Worm (Caenorhabditis elegans) whole organism, young adult: ENCODE measurements around the gene W09C2.9.

Experiments used
- B0035.1 ChIP-seq: sonication (generic microtip); optimal IDR thresholded peaks from 2 replicates; lab custom pipeline; 2016; ENCODE audit warnings: missing genetic modification characterization, mild to moderate bottlenecking, missing compliant biosample characterization, missing genotype, missing genetic modification reagents
- B0336.3 ChIP-seq: fragments of 200-800 bp; sonication (Bioruptor generic); IDR thresholded peaks from 2 replicates; pipeline ENCODE4 v1.3.6; 2022; ENCODE audit warnings: missing genetic modification characterization, missing compliant biosample characterization
- C06A6.2 ChIP-seq: fragments of 200-800 bp; sonication (Bioruptor generic); conservative IDR thresholded peaks from 2 replicates; pipeline ENCODE4 v1.3.6; 2022; ENCODE audit warnings: missing genetic modification characterization, missing compliant biosample characterization
- C17E4.6 ChIP-seq: fragments of 200-800 bp; sonication (Bioruptor generic); IDR thresholded peaks from 2 replicates; pipeline ENCODE4 v1.3.6; 2022; ENCODE audit warnings: missing genetic modification reagents, missing genetic modification characterization, missing compliant biosample characterization
- F22D6.2 ChIP-seq: sonication (generic microtip); optimal IDR thresholded peaks from 2 replicates; lab custom pipeline; 2016; ENCODE audit warnings: mild to moderate bottlenecking, missing genetic modification characterization, missing compliant biosample characterization
- F33H1.4 ChIP-seq: fragments of 200-800 bp; sonication (Bioruptor generic); IDR thresholded peaks from 2 replicates; pipeline ENCODE4 v1.3.6; 2022; ENCODE audit warnings: missing genetic modification reagents, missing genetic modification characterization, missing compliant biosample characterization
- F37B4.10 ChIP-seq: fragments of 200-800 bp; sonication (Bioruptor generic); IDR thresholded peaks from 2 replicates; pipeline ENCODE4 v1.3.6; 2022; ENCODE audit warnings: missing genetic modification characterization, missing compliant biosample characterization
- F57C9.4 ChIP-seq: sonication (generic microtip); optimal IDR thresholded peaks from 2 replicates; lab custom pipeline; 2017; ENCODE audit warnings: mild to moderate bottlenecking, missing genetic modification characterization, missing compliant biosample characterization
- Y53G8AR.9 ChIP-seq: fragments of 200-800 bp; sonication (Bioruptor generic); conservative IDR thresholded peaks from 2 replicates; pipeline ENCODE4 v1.3.6; 2022; ENCODE audit warnings: missing genetic modification reagents, missing genetic modification characterization, missing compliant biosample characterization
- Y95B8A.8 ChIP-seq: fragments of 200-800 bp; sonication (Bioruptor generic); IDR thresholded peaks from 2 replicates; pipeline ENCODE4 v1.3.6; 2022; ENCODE audit warnings: missing genetic modification reagents, missing genetic modification characterization, missing compliant biosample characterization
- attf-3 ChIP-seq: fragments of 200-800 bp; sonication (Bioruptor generic); conservative IDR thresholded peaks from 2 replicates; pipeline ENCODE4 v1.3.6; 2022; ENCODE audit warnings: missing genetic modification reagents, missing genetic modification characterization, missing compliant biosample characterization
- attf-6 ChIP-seq: fragments of 200-800 bp; sonication (Bioruptor generic); IDR thresholded peaks from 2 replicates; pipeline ENCODE4 v1.3.6; 2022; ENCODE audit warnings: missing genetic modification reagents, missing genetic modification characterization, missing compliant biosample characterization
- bed-2 ChIP-seq: fragments of 200-800 bp; sonication (Bioruptor generic); IDR thresholded peaks from 2 replicates; pipeline ENCODE4 v1.3.6; 2022; ENCODE audit warnings: missing genetic modification reagents, missing genetic modification characterization, missing compliant biosample characterization
- cebp-1 ChIP-seq, 2 experiments: fragments of 200-800 bp in 1 of 2; sonication (Bioruptor generic) in 1 of 2; sonication (generic microtip) in 1 of 2; IDR thresholded peaks in 1 of 2; optimal IDR thresholded peaks in 1 of 2; 2 replicates each; pipeline versions ENCODE4 v1.3.6 to Lab custom; 2017 to 2022; ENCODE audit warnings: missing compliant biosample characterization in 2 of 2, missing genetic modification characterization in 2 of 2, mild to moderate bottlenecking in 1 of 2, missing genetic modification reagents in 1 of 2, moderate library complexity in 1 of 2
- ceh-100 ChIP-seq: fragments of 200-800 bp; sonication (Bioruptor generic); IDR thresholded peaks from 2 replicates; pipeline ENCODE4 v1.3.6; 2022; ENCODE audit warnings: missing genetic modification reagents, missing genetic modification characterization, missing compliant biosample characterization
- ceh-40 ChIP-seq: fragments of 200-800 bp; sonication (Bioruptor generic); IDR thresholded peaks from 2 replicates; pipeline ENCODE4 v1.3.6; 2022; ENCODE audit warnings: missing genetic modification characterization, missing compliant biosample characterization
- ceh-79 ChIP-seq: sonication (generic microtip); optimal IDR thresholded peaks from 2 replicates; lab custom pipeline; 2017; ENCODE audit warnings: mild to moderate bottlenecking, missing genetic modification characterization, missing compliant biosample characterization
- dox-1 ChIP-seq: fragments of 200-800 bp; sonication (Bioruptor generic); IDR thresholded peaks from 2 replicates; pipeline ENCODE4 v1.3.6; 2022; ENCODE audit warnings: missing genetic modification reagents, missing genetic modification characterization, missing compliant biosample characterization
- dpl-1 ChIP-seq: fragments of 150-350 bp; optimal IDR thresholded peaks from 2 replicates; lab custom pipeline; 2014; ENCODE audit warnings: missing biosample characterization, missing genetic modification reagents, missing genetic modification characterization
- efl-1 ChIP-seq: fragments of 150-350 bp; optimal IDR thresholded peaks from 2 replicates; lab custom pipeline; 2014; ENCODE audit warnings: missing biosample characterization, missing genetic modification reagents, missing genetic modification characterization
- ekl-4 ChIP-seq: fragments of 200-800 bp; sonication (Bioruptor generic); IDR thresholded peaks from 2 replicates; pipeline ENCODE4 v1.3.6; 2022; ENCODE audit warnings: missing genetic modification reagents, missing genetic modification characterization, missing compliant biosample characterization
- gei-17 ChIP-seq: fragments of 200-800 bp; sonication (Bioruptor generic); optimal IDR thresholded peaks from 2 replicates; lab custom pipeline; 2018; ENCODE audit warnings: mild to moderate bottlenecking, missing genetic modification characterization, missing compliant biosample characterization
- him-1 ChIP-seq: sonication (generic microtip); optimal IDR thresholded peaks from 2 replicates; lab custom pipeline; 2016; ENCODE audit warnings: missing genotype, missing genetic modification reagents, missing genetic modification characterization, missing compliant biosample characterization
- lag-1 ChIP-seq: fragments of 200-800 bp; sonication (Bioruptor generic); IDR thresholded peaks from 2 replicates; pipeline ENCODE4 v1.3.6; 2022; ENCODE audit warnings: missing genetic modification reagents, missing genetic modification characterization, missing compliant biosample characterization
- lin-35 ChIP-seq, 3 experiments: fragments of 150-350 bp in 2 of 3; sonication (generic microtip) in 1 of 3; optimal IDR thresholded peaks; 2 replicates each; lab custom pipeline; 2014 to 2018; ENCODE audit warnings: missing biosample characterization in 3 of 3, missing genetic modification characterization in 3 of 3, missing genetic modification reagents in 3 of 3
- lin-40 ChIP-seq: sonication (generic microtip); optimal IDR thresholded peaks from 2 replicates; lab custom pipeline; 2016; ENCODE audit warnings: missing genetic modification characterization, mild to moderate bottlenecking, missing compliant biosample characterization, missing genotype, missing genetic modification reagents
- madf-6 ChIP-seq: fragments of 200-800 bp; sonication (Bioruptor generic); IDR thresholded peaks from 2 replicates; pipeline ENCODE4 v1.3.6; 2022; ENCODE audit warnings: missing genetic modification reagents, missing genetic modification characterization, missing compliant biosample characterization
- madf-8 ChIP-seq: fragments of 200-800 bp; sonication (Bioruptor generic); conservative IDR thresholded peaks from 2 replicates; pipeline ENCODE4 v1.3.6; 2022; ENCODE audit warnings: missing genetic modification reagents, missing genetic modification characterization, missing compliant biosample characterization
- nhr-120 ChIP-seq: fragments of 200-800 bp; sonication (Bioruptor generic); IDR thresholded peaks from 2 replicates; pipeline ENCODE4 v1.3.6; 2022; ENCODE audit warnings: missing genetic modification characterization, missing compliant biosample characterization
- nhr-179 ChIP-seq: sonication (generic microtip); optimal IDR thresholded peaks from 2 replicates; lab custom pipeline; 2016; ENCODE audit warnings: mild to moderate bottlenecking, missing genetic modification characterization, missing compliant biosample characterization
- rec-8 ChIP-seq, 2 experiments: sonication (generic microtip); optimal IDR thresholded peaks; 2 replicates each; lab custom pipeline; 2016; ENCODE audit warnings: mild to moderate bottlenecking in 2 of 2, missing genetic modification characterization in 2 of 2, missing genetic modification reagents in 2 of 2, missing genotype in 2 of 2, missing biosample characterization in 1 of 2, missing compliant biosample characterization in 1 of 2, moderate library complexity in 1 of 2
- sdz-38 ChIP-seq: sonication (generic microtip); optimal IDR thresholded peaks from 2 replicates; lab custom pipeline; 2016; ENCODE audit warnings: missing genotype, missing genetic modification characterization, missing compliant biosample characterization
- snpc-1.3 ChIP-seq: sonication (generic microtip); optimal IDR thresholded peaks from 2 replicates; lab custom pipeline; 2017; ENCODE audit warnings: missing genetic modification characterization, mild to moderate bottlenecking, missing compliant biosample characterization, antibody characterized with exemption, moderate library complexity, missing genotype, missing genetic modification reagents; ENCODE audit not compliant: insufficient read depth
- snpc-3.4 ChIP-seq: sonication (generic microtip); optimal IDR thresholded peaks from 2 replicates; lab custom pipeline; 2017; ENCODE audit warnings: missing genetic modification characterization, mild to moderate bottlenecking, missing compliant biosample characterization, antibody characterized with exemption, moderate library complexity, missing genotype, missing genetic modification reagents
- snpc-4 ChIP-seq, 5 experiments: fragments of 150-350 bp in 1 of 5; sonication (generic microtip) in 4 of 5; optimal IDR thresholded peaks; 2 replicates each; lab custom pipeline; 2014 to 2018; ENCODE audit warnings: missing genetic modification characterization in 5 of 5, missing biosample characterization in 3 of 5, antibody characterized with exemption in 2 of 5, mild to moderate bottlenecking in 2 of 5, missing compliant biosample characterization in 2 of 5, missing genotype in 2 of 5, moderate library complexity in 2 of 5, missing genetic modification reagents in 1 of 5
- tbx-9 ChIP-seq: sonication (generic microtip); optimal IDR thresholded peaks from 2 replicates; lab custom pipeline; 2016; ENCODE audit warnings: borderline replicate concordance, missing genetic modification characterization, inconsistent platforms, missing compliant biosample characterization
- xnd-1 ChIP-seq: sonication (generic microtip); optimal IDR thresholded peaks from 2 replicates; lab custom pipeline; 2016; ENCODE audit warnings: missing genotype, missing genetic modification reagents, missing genetic modification characterization, missing compliant biosample characterization
- zfh-2 ChIP-seq: fragments of 200-800 bp; sonication (Bioruptor generic); conservative IDR thresholded peaks from 2 replicates; pipeline ENCODE4 v1.3.6; 2022; ENCODE audit warnings: missing genetic modification reagents, missing genetic modification characterization, missing compliant biosample characterization
- ztf-18 ChIP-seq: sonication (generic microtip); optimal IDR thresholded peaks from 2 replicates; lab custom pipeline; 2016; ENCODE audit warnings: missing genotype, mild to moderate bottlenecking, missing genetic modification characterization, missing compliant biosample characterization
- ztf-26 ChIP-seq: sonication (generic microtip); optimal IDR thresholded peaks from 2 replicates; lab custom pipeline; 2017; ENCODE audit warnings: missing genetic modification characterization, missing compliant biosample characterization

W09C2.9 gene

DNA sequence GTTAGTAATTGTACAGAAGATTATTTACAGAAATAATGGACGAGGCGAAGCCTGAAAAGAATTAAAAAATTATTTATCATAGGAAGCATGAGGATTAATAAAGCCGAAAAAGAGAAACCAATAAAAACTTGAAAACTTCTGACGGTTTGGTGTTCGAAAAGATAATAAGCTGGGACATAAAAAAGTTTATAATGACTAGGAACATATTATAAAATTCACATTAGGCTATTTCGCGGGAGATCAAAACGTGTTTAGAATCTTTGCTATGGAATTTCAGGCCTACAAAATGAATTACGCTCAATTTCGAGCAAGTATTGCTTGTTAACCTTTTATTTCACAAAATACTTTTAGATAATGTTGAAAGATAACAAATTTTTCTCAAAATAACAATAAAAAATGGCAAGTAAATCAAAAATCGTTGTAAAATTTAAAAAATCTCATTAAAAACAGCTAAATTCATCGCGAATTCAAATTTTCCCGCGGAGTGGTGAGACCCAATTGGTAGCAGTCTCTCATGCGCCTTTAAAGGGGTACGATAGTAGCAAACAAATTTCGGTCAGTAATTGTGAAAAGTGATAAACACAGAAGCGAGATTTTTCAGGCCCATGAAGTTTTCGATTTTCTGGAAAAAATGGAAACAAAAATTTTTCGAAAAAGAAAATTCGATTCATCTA is 34.2 kb downstream of the W09C2.9 start, which contains the start of gene trcs-1 (continued):
- TF ChIP-seq snpc-1.3 (tag; lab: Kevin White, UChicago): peak; percentile 60
- no peak for TF ChIP-seq zfh-2 (GFP tag; lab: Robert Waterston, UW)
- TF ChIP-seq dox-1 (GFP tag; lab: Robert Waterston, UW): peak; percentile 80; the same call in 1 of the 2 replicates
- peak; percentile 66 for TF ChIP-seq snpc-4 (GFP tag; optimal IDR thresholded peaks at IDR 0.05; lab: Kevin White, UChicago)
- peak in 3 of 4 experiments; percentile 10 to 78 (median 26) for TF ChIP-seq snpc-4 (tag; optimal IDR thresholded peaks at IDR 0.05; lab: Kevin White, UChicago)
- TF ChIP-seq Y95B8A.8 (GFP tag; lab: Robert Waterston, UW): 0 out of 2 replicates have a peak, but pooled peaks have one; percentile 63
- TF ChIP-seq him-1 (tag; lab: Kevin White, UChicago): peak; percentile 32
- no peak for TF ChIP-seq nhr-120 (GFP tag; lab: Robert Waterston, UW)
- TF ChIP-seq efl-1 (GFP tag; lab: Kevin White, UChicago): peak; percentile 98
- TF ChIP-seq gei-17 (GFP tag; lab: Kevin White, UChicago): no peak
- peak; percentile 83 for TF ChIP-seq dpl-1 (GFP tag; lab: Kevin White, UChicago)
- TF ChIP-seq madf-8 (GFP tag; lab: Robert Waterston, UW): peak; percentile 92
- TF ChIP-seq xnd-1 (tag; lab: Kevin White, UChicago): peak; percentile 96
- peak in 1 of 3 experiments; percentile 47 for TF ChIP-seq lin-35 (GFP tag; optimal IDR thresholded peaks at IDR 0.05; lab: Kevin White, UChicago)
- TF ChIP-seq ceh-100 (GFP tag; lab: Robert Waterston, UW): no peak
- peak; percentile 96 for TF ChIP-seq F33H1.4
- TF ChIP-seq attf-6 (GFP tag; lab: Robert Waterston, UW): 0 out of 2 replicates have a peak, but pooled peaks have one; percentile 64
- TF ChIP-seq ekl-4 (GFP tag; lab: Robert Waterston, UW): no peak
- TF ChIP-seq attf-3 (GFP tag; lab: Robert Waterston, UW): 0 out of 2 replicates have a peak, but pooled peaks have one; percentile 53
- peak; percentile 98 for TF ChIP-seq madf-6 (GFP tag; lab: Robert Waterston, UW)
- TF ChIP-seq tbx-9 (tag; lab: Kevin White, UChicago): no peak
- TF ChIP-seq F57C9.4 (tag; lab: Kevin White, UChicago): no peak

- TF ChIP-seq F22D6.2 (tag; lab: Kevin White, UChicago) (no peak), bed-2 (GFP tag; lab: Robert Waterston, UW) (no peak), B0035.1 (tag; lab: Kevin White, UChicago) (no peak), rec-8 (tag; optimal IDR thresholded peaks at IDR 0.05; lab: Kevin White, UChicago) (no peak), B0336.3 (GFP tag; lab: Robert Waterston, UW) (no peak), sdz-38 (no peak), ceh-79 (tag; lab: Kevin White, UChicago) (no peak), C17E4.6 (GFP tag; lab: Robert Waterston, UW) (no peak), ztf-26 (tag; lab: Kevin White, UChicago) (no peak), F37B4.10 (GFP tag; lab: Robert Waterston, UW) (no peak), C06A6.2 (GFP tag; lab: Robert Waterston, UW) (no peak), Y53G8AR.9 (GFP tag; lab: Robert Waterston, UW) (no peak), ztf-18 (tag; lab: Kevin White, UChicago) (no peak), lin-40 (tag; lab: Kevin White, UChicago) (no peak), snpc-3.4 (no peak), nhr-179 (tag; lab: Kevin White, UChicago) (no peak), xnd-1 (tag; lab: Kevin White, UChicago) (no peak), cebp-1 (GFP tag; IDR thresholded peaks at IDR 0.05; lab: Robert Waterston, UW) (no peak), cebp-1 (tag; optimal IDR thresholded peaks at IDR 0.05; lab: Kevin White, UChicago) (no peak), lag-1 (GFP tag; lab: Robert Waterston, UW) (no peak), ceh-40 (GFP tag; lab: Robert Waterston, UW) (no peak)
These were observed 38.8 kb downstream of the W09C2.9 start for ce11 chrIV:9584352-9584751.
